Fruit fly (Drosophila melanogaster) whole organism, embryonic: ENCODE measurements around the gene Ttc19.

Experiments
- Antp ChIP-seq: fragments of 200-800 bp; sonication (Bioruptor generic); optimal IDR thresholded peaks from 3 replicates; lab custom pipeline; 2016; ENCODE audit warnings: missing biosample characterization, missing genetic modification characterization
- CG10147 ChIP-seq: fragments of 200-800 bp; sonication (Bioruptor generic); optimal IDR thresholded peaks from 2 replicates; lab custom pipeline; 2019; ENCODE audit warnings: missing biosample characterization, mild to moderate bottlenecking, missing genetic modification characterization, moderate library complexity
- CG11085 ChIP-seq: fragments of 200-800 bp; sonication (Bioruptor generic); IDR thresholded peaks from 2 replicates; pipeline ENCODE4 v1.3.6; 2022; ENCODE audit warnings: missing biosample characterization, missing genetic modification characterization
- CG11560 ChIP-seq: fragments of 200-800 bp; sonication (Bioruptor generic); IDR thresholded peaks from 3 replicates; pipeline ENCODE4 v1.3.6; 2022; ENCODE audit warnings: missing biosample characterization, missing genetic modification characterization
- CG12299 ChIP-seq: fragments of 200-800 bp; sonication (Bioruptor generic); optimal IDR thresholded peaks from 2 replicates; lab custom pipeline; 2018; ENCODE audit warnings: missing biosample characterization, mild to moderate bottlenecking, missing genetic modification characterization
- CG14860 ChIP-seq: fragments of 200-800 bp; sonication (Bioruptor generic); IDR thresholded peaks from 3 replicates; pipeline ENCODE4 v1.3.6; 2022; ENCODE audit warnings: missing biosample characterization, missing genetic modification characterization; ENCODE audit not compliant: partially characterized antibody
- CG1529 ChIP-seq: fragments of 200-800 bp; sonication (Bioruptor generic); optimal IDR thresholded peaks from 3 replicates; lab custom pipeline; 2018; ENCODE audit warnings: missing biosample characterization, missing genetic modification characterization
- CG17359 ChIP-seq: fragments of 200-800 bp; sonication (Bioruptor generic); optimal IDR thresholded peaks from 3 replicates; lab custom pipeline; 2018; ENCODE audit warnings: missing biosample characterization, mild to moderate bottlenecking, missing genetic modification characterization, moderate library complexity
- CG18599 ChIP-seq: fragments of 200-800 bp; sonication (Bioruptor generic); optimal IDR thresholded peaks from 3 replicates; lab custom pipeline; 2017; ENCODE audit warnings: missing biosample characterization, missing genetic modification characterization, mild to moderate bottlenecking, moderate library complexity, missing genetic modification reagents
- CG18764 ChIP-seq: fragments of 200-800 bp; sonication (Bioruptor generic); optimal IDR thresholded peaks from 3 replicates; lab custom pipeline; 2016; ENCODE audit warnings: missing biosample characterization, missing genetic modification characterization
- CG2116 ChIP-seq: fragments of 200-800 bp; sonication (Bioruptor generic); optimal IDR thresholded peaks from 3 replicates; lab custom pipeline; 2018; ENCODE audit warnings: missing biosample characterization, mild to moderate bottlenecking, missing genetic modification characterization
- CG2120 ChIP-seq: fragments of 200-800 bp; sonication (Bioruptor generic); optimal IDR thresholded peaks from 3 replicates; lab custom pipeline; 2016; ENCODE audit warnings: missing biosample characterization, missing genetic modification characterization
- CG2129 ChIP-seq: fragments of 200-800 bp; sonication (Bioruptor generic); IDR thresholded peaks from 2 replicates; pipeline ENCODE4 v1.3.6; 2022; ENCODE audit warnings: missing biosample characterization, missing genetic modification characterization; ENCODE audit not compliant: partially characterized antibody
- CG5953 ChIP-seq: fragments of 200-800 bp; sonication (Bioruptor generic); IDR thresholded peaks from 2 replicates; pipeline ENCODE4 v1.3.6; 2022; ENCODE audit warnings: missing biosample characterization, missing genetic modification characterization
- CG6254 ChIP-seq: fragments of 200-800 bp; sonication (Bioruptor generic); optimal IDR thresholded peaks from 3 replicates; lab custom pipeline; 2017; ENCODE audit warnings: mild to moderate bottlenecking, missing biosample characterization, missing genetic modification reagents, missing genetic modification characterization
- CG9215 ChIP-seq: fragments of 200-800 bp; sonication (Bioruptor generic); IDR thresholded peaks from 2 replicates; pipeline ENCODE4 v1.3.6; 2022; ENCODE audit warnings: missing biosample characterization, missing genetic modification characterization
- Dfd ChIP-seq, 2 experiments: fragments of >200 bp; optimal IDR thresholded peaks; 2 replicates each; lab custom pipeline; 2017; ENCODE audit warnings: missing biosample characterization in 2 of 2, missing genetic modification characterization in 2 of 2
- Hey ChIP-seq: fragments of 200-800 bp; sonication (Bioruptor generic); optimal IDR thresholded peaks from 3 replicates; lab custom pipeline; 2018; ENCODE audit warnings: missing biosample characterization, mild to moderate bottlenecking, missing genetic modification characterization
- Lpt ChIP-seq: fragments of >200 bp; optimal IDR thresholded peaks from 2 replicates; lab custom pipeline; 2018; ENCODE audit warnings: missing biosample characterization, missing genetic modification characterization
- Med ChIP-seq: fragments of 200-800 bp; sonication (Bioruptor generic); peaks from one replicate; lab custom pipeline; 2016; ENCODE audit warnings: missing biosample characterization, missing genetic modification characterization, mild to moderate bottlenecking, inconsistent platforms, moderate library complexity
- Mes4 ChIP-seq: fragments of 200-800 bp; sonication (Bioruptor generic); optimal IDR thresholded peaks from 2 replicates; lab custom pipeline; 2016; ENCODE audit warnings: missing biosample characterization, missing genetic modification characterization
- Mrtf ChIP-seq: fragments of 200-800 bp; sonication (Bioruptor generic); IDR thresholded peaks from 3 replicates; pipeline ENCODE4 v1.3.6; 2022; ENCODE audit warnings: missing biosample characterization, missing genetic modification characterization
- Sox100B ChIP-seq: fragments of 200-800 bp; sonication (Bioruptor generic); optimal IDR thresholded peaks from 3 replicates; lab custom pipeline; 2018; ENCODE audit warnings: missing biosample characterization, mild to moderate bottlenecking, missing genetic modification characterization
- Xrp1 ChIP-seq: fragments of 200-800 bp; sonication (Bioruptor generic); IDR thresholded peaks from 2 replicates; pipeline ENCODE4 v1.3.6; 2022; ENCODE audit warnings: missing biosample characterization, missing genetic modification characterization
- amos ChIP-seq: fragments of 200-800 bp; sonication (Bioruptor generic); IDR thresholded peaks from 2 replicates; pipeline ENCODE4 v1.3.6; 2022; ENCODE audit warnings: missing biosample characterization, missing genetic modification characterization; ENCODE audit not compliant: partially characterized antibody
- ara ChIP-seq: fragments of 200-800 bp; sonication (Bioruptor generic); IDR thresholded peaks from 2 replicates; pipeline ENCODE4 v1.3.6; 2022; ENCODE audit warnings: missing biosample characterization, missing genetic modification characterization
- bowl ChIP-seq: fragments of 200-800 bp; sonication (Bioruptor generic); IDR thresholded peaks from 2 replicates; pipeline ENCODE4 v1.3.6; 2022; ENCODE audit warnings: missing biosample characterization, missing genetic modification characterization
- cad ChIP-seq: fragments of >200 bp; optimal IDR thresholded peaks from 2 replicates; lab custom pipeline; 2017; ENCODE audit warnings: missing biosample characterization, missing genetic modification characterization
- chinmo ChIP-seq: fragments of 200-800 bp; sonication (Bioruptor generic); IDR thresholded peaks from 4 replicates; pipeline ENCODE4 v1.3.6; 2022; ENCODE audit warnings: missing biosample characterization, missing genetic modification characterization; ENCODE audit not compliant: partially characterized antibody
- chn ChIP-seq: fragments of 200-800 bp; sonication (Bioruptor generic); optimal IDR thresholded peaks from 2 replicates; lab custom pipeline; 2016; ENCODE audit warnings: missing biosample characterization, missing genetic modification characterization
- crp ChIP-seq, 2 experiments: fragments of 200-800 bp; sonication (Bioruptor generic); optimal IDR thresholded peaks; 2 replicates in 1 of 2; 3 replicates in 1 of 2; lab custom pipeline; 2017; ENCODE audit warnings: missing biosample characterization in 2 of 2, missing genetic modification characterization in 2 of 2, mild to moderate bottlenecking in 1 of 2, moderate library complexity in 1 of 2
- cwo ChIP-seq: fragments of 200-800 bp; sonication (Bioruptor generic); optimal IDR thresholded peaks from 3 replicates; lab custom pipeline; 2017; ENCODE audit warnings: missing biosample characterization, missing genetic modification characterization, mild to moderate bottlenecking, moderate library complexity, missing genetic modification reagents
- dimm ChIP-seq: fragments of 200-800 bp; sonication (Bioruptor generic); IDR thresholded peaks from 2 replicates; pipeline ENCODE4 v1.3.6; 2022; ENCODE audit warnings: missing biosample characterization, missing genetic modification characterization
- disco-r ChIP-seq: fragments of 200-800 bp; sonication (Bioruptor generic); optimal IDR thresholded peaks from 2 replicates; lab custom pipeline; 2016; ENCODE audit warnings: missing biosample characterization, missing genetic modification characterization
- ems ChIP-seq: fragments of 200-800 bp; sonication (Bioruptor generic); optimal IDR thresholded peaks from 3 replicates; lab custom pipeline; 2016; ENCODE audit warnings: missing biosample characterization, missing genetic modification characterization
- hb ChIP-seq: fragments of 200-800 bp; sonication (Bioruptor generic); IDR thresholded peaks from 3 replicates; pipeline ENCODE4 v1.3.6; 2022; ENCODE audit warnings: missing biosample characterization, missing genetic modification characterization; ENCODE audit not compliant: partially characterized antibody
- hkb ChIP-seq, 2 experiments: fragments of 200-800 bp in 1 of 2; fragments of >200 bp in 1 of 2; sonication (Bioruptor generic) in 1 of 2; IDR thresholded peaks in 1 of 2; optimal IDR thresholded peaks in 1 of 2; 2 replicates each; pipeline versions ENCODE4 v1.3.6 to Lab custom; 2017 to 2022; ENCODE audit warnings: missing biosample characterization in 1 of 2, missing genetic modification characterization in 1 of 2
- kay ChIP-seq: fragments of 200-800 bp; sonication (Bioruptor generic); optimal IDR thresholded peaks from 2 replicates; lab custom pipeline; 2016; ENCODE audit warnings: missing biosample characterization, missing genetic modification characterization
- klu ChIP-seq: fragments of 200-800 bp; sonication (Bioruptor generic); IDR thresholded peaks from 2 replicates; pipeline ENCODE4 v1.3.6; 2022; ENCODE audit warnings: missing biosample characterization, missing genetic modification characterization
- nmo ChIP-seq: fragments of 200-800 bp; sonication (Bioruptor generic); optimal IDR thresholded peaks from 2 replicates; lab custom pipeline; 2018; ENCODE audit warnings: missing biosample characterization, mild to moderate bottlenecking, missing genetic modification characterization, moderate library complexity
- pan ChIP-seq, 4 experiments: fragments of >200 bp in 3 of 4; fragments of 200-800 bp in 1 of 4; sonication (Bioruptor generic) in 1 of 4; optimal IDR thresholded peaks in 3 of 4; IDR thresholded peaks in 1 of 4; 2 replicates each; pipeline versions ENCODE4 v1.3.6 to Lab custom; 2017 to 2022; ENCODE audit warnings: missing biosample characterization in 2 of 4, missing genetic modification characterization in 2 of 4, mixed read lengths in 1 of 4
- repo ChIP-seq: fragments of 200-800 bp; sonication (Bioruptor generic); optimal IDR thresholded peaks from 2 replicates; lab custom pipeline; 2016; ENCODE audit warnings: missing biosample characterization, missing genetic modification characterization
- shn ChIP-seq: fragments of 200-800 bp; sonication (Bioruptor generic); optimal IDR thresholded peaks from 3 replicates; lab custom pipeline; 2016; ENCODE audit warnings: missing biosample characterization, missing genetic modification characterization
- slp2 ChIP-seq: fragments of 200-800 bp; sonication (Bioruptor generic); optimal IDR thresholded peaks from 2 replicates; lab custom pipeline; 2016; ENCODE audit warnings: missing biosample characterization, missing genetic modification characterization
- wek ChIP-seq: fragments of 200-800 bp; sonication (Bioruptor generic); optimal IDR thresholded peaks from 3 replicates; lab custom pipeline; 2018; ENCODE audit warnings: missing biosample characterization, mild to moderate bottlenecking, missing genetic modification characterization, moderate library complexity
- z ChIP-seq: fragments of 200-800 bp; sonication (Bioruptor generic); IDR thresholded peaks from 3 replicates; pipeline ENCODE4 v1.3.6; 2022; ENCODE audit warnings: missing biosample characterization, missing genetic modification characterization

Ttc19 gene

dm6 chr2L:19021278-19022220 lies 23.4 kb downstream of the Ttc19 start (continued):
- TF ChIP-seq hb (GFP tag; lab: Robert Waterston, UW) = no peak
- peak; percentile 89 for TF ChIP-seq Hey (tag; lab: Kevin White, UChicago)
- peak; percentile 49 for TF ChIP-seq chn (GFP tag; lab: Kevin White, UChicago)
- no peak for TF ChIP-seq z (GFP tag; lab: Robert Waterston, UW)
- TF ChIP-seq CG6254 (GFP tag; lab: Kevin White, UChicago) = peak; percentile 49
- peak; percentile 42 for TF ChIP-seq Antp
- TF ChIP-seq wek = no peak
- TF ChIP-seq shn (GFP tag; lab: Kevin White, UChicago) = peak; percentile 49
- no peak for TF ChIP-seq pan (optimal IDR thresholded peaks at IDR 0.05; lab: Kevin White, UChicago)
- TF ChIP-seq pan (GFP tag; optimal IDR thresholded peaks at IDR 0.05 in 1 of 2, IDR thresholded peaks at IDR 0.05 in 1 of 2) = peak in 1 of 2 experiments; percentile 66
- peak; percentile 72 for TF ChIP-seq CG17359 (tag; lab: Kevin White, UChicago)
- TF ChIP-seq Sox100B = peak; percentile 86
- no peak for TF ChIP-seq cad (GFP tag; lab: Kevin White, UChicago)
- TF ChIP-seq Mes4 (GFP tag; lab: Kevin White, UChicago) = peak; percentile 31
- TF ChIP-seq CG2120 (GFP tag; lab: Kevin White, UChicago) = peak; percentile 76
- peak; percentile 43 for TF ChIP-seq ems (GFP tag; lab: Kevin White, UChicago)
- no peak for TF ChIP-seq hkb (optimal IDR thresholded peaks at IDR 0.05; lab: Kevin White, UChicago)
- peak; percentile 70 for TF ChIP-seq hkb (GFP tag; IDR thresholded peaks at IDR 0.05; lab: Robert Waterston, UW)
- TF ChIP-seq ara (GFP tag; lab: Robert Waterston, UW) = peak; percentile 49; the same call in 1 of the 2 replicates
- peak; percentile 66; the same call in 1 of the 2 replicates for TF ChIP-seq klu (GFP tag; lab: Robert Waterston, UW)
- no peak for TF ChIP-seq CG2129
- no peak for TF ChIP-seq dimm (GFP tag; lab: Robert Waterston, UW)
- TF ChIP-seq chinmo = 0 out of 4 replicates have a peak, but pooled peaks have one; percentile 51
- peak; percentile 29 for TF ChIP-seq CG2116 (GFP tag; lab: Kevin White, UChicago)
- peak; percentile 91 for TF ChIP-seq CG18599 (GFP tag; lab: Kevin White, UChicago)
- TF ChIP-seq cwo (GFP tag; lab: Kevin White, UChicago) = peak; percentile 82
- TF ChIP-seq Xrp1 (GFP tag; lab: Robert Waterston, UW) = peak; percentile 79
- peak; percentile 86 for TF ChIP-seq CG10147 (GFP tag; lab: Kevin White, UChicago)
- TF ChIP-seq nmo = peak; percentile 87
- TF ChIP-seq CG1529 = peak; percentile 85
- 0 out of 3 replicates have a peak, but pooled peaks have one; percentile 12 for TF ChIP-seq CG11560 (tag; lab: Robert Waterston, UW)
- TF ChIP-seq Dfd (GFP tag; optimal IDR thresholded peaks at IDR 0.05; lab: Kevin White, UChicago) = no peak
- TF ChIP-seq CG5953 (GFP tag; lab: Robert Waterston, UW) = no peak
- TF ChIP-seq CG11085 (GFP tag; lab: Robert Waterston, UW) = 0 out of 2 replicates have a peak, but pooled peaks have one; percentile 25
- no peak for TF ChIP-seq disco-r (GFP tag; lab: Kevin White, UChicago)
- TF ChIP-seq CG9215 (GFP tag; lab: Robert Waterston, UW) = peak; percentile 49; the same call in 1 of the 2 replicates
- no peak for TF ChIP-seq bowl (GFP tag; lab: Robert Waterston, UW)
- TF ChIP-seq CG14860 = no peak
- TF ChIP-seq CG12299 = peak; percentile 84
- TF ChIP-seq repo (GFP tag; lab: Kevin White, UChicago) = no peak
- TF ChIP-seq Lpt = no peak
- peak; percentile 30 for TF ChIP-seq slp2 (GFP tag; lab: Kevin White, UChicago)
- peak; percentile 73 for TF ChIP-seq Med (GFP tag; lab: Kevin White, UChicago)
- 0 out of 3 replicates have a peak, but pooled peaks have one; percentile 26 for TF ChIP-seq Mrtf (GFP tag; lab: Robert Waterston, UW)
- TF ChIP-seq kay (GFP tag; lab: Kevin White, UChicago) = peak; percentile 6
- TF ChIP-seq CG18764 (GFP tag; lab: Kevin White, UChicago) = peak; percentile 34
- TF ChIP-seq crp (GFP tag; optimal IDR thresholded peaks at IDR 0.05; lab: Kevin White, UChicago) = peak in 1 of 2 experiments; percentile 34
- 0 out of 2 replicates have a peak, but pooled peaks have one; percentile 23 for TF ChIP-seq amos (GFP tag; lab: Robert Waterston, UW)
